Worm (Caenorhabditis elegans): Measurements from ENCODE around the gene F28B12.6.

DNA sequence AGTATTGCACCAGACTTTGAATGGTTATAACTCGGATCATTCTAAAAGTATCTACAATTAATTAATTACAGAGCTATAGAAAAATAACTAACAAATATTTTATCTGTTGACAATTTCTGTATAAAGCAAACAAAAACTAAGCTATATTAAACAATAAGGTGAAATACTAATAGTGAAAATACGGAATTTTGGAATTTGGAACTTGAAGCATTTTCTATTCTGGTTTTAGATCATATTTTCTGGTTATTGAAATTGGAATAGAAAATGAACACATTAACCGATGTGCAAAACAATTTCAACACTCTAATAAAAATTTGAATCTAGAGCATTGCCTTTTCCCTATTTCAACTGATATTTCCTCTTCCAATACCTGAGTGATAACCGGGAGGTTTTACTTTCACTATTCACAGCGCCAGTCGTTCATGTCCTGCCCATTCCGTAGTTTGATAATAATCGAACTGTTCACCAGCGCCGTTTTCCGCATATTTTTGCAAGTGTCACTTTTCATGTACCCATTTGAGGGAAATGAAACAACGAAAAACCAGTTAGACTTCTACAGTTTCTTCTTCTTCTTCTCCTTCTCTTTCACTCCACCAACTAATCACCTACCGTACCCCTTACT is 40.7 kb upstream of the F28B12.6 start:
- TF ChIP-seq egl-27 (tag; optimal IDR thresholded peaks at IDR 0.05) (no peak), nfya-1 (tag; optimal IDR thresholded peaks at IDR 0.05; ENCODE audit: insufficient read depth) (no peak), pha-4 (tag; optimal IDR thresholded peaks at IDR 0.05) (no peak), unc-39 (tag; optimal IDR thresholded peaks at IDR 0.05) (no peak), aly-2 (tag; optimal IDR thresholded peaks at IDR 0.05) (no peak), nhr-12 (tag; optimal IDR thresholded peaks at IDR 0.05) (no peak), ceh-82 (tag; optimal IDR thresholded peaks at IDR 0.05) (no peak), nhr-76 (tag; optimal IDR thresholded peaks at IDR 0.05) (no peak), ama-1 (optimal IDR thresholded peaks at IDR 0.05) (no peak), unc-62 (GFP tag; optimal IDR thresholded peaks at IDR 0.05) (no peak)
